Fruit fly (Drosophila melanogaster) whole organism, prepupa: ENCODE measurements around the gene Or83a.

ENCODE experiments used
- CG16779 ChIP-seq: fragments of 200-800 bp; sonication (Bioruptor generic); optimal IDR thresholded peaks from 3 replicates; lab custom pipeline; 2017; ENCODE audit warnings: missing biosample characterization, mild to moderate bottlenecking, missing genetic modification characterization
- CG31627 ChIP-seq: fragments of 200-800 bp; sonication (Bioruptor generic); optimal IDR thresholded peaks from 3 replicates; lab custom pipeline; 2016; ENCODE audit warnings: missing biosample characterization, missing genetic modification characterization
- CG9139 ChIP-seq: fragments of 200-800 bp; sonication (Bioruptor generic); optimal IDR thresholded peaks from 3 replicates; lab custom pipeline; 2017; ENCODE audit warnings: missing biosample characterization, mild to moderate bottlenecking, missing genetic modification characterization
- Hr38 ChIP-seq: sonication (Bioruptor generic); optimal IDR thresholded peaks from 2 replicates; lab custom pipeline; 2016; ENCODE audit warnings: missing biosample characterization, missing genetic modification characterization
- Hr39 ChIP-seq: fragments of 200-800 bp; sonication (Bioruptor generic); optimal IDR thresholded peaks from 2 replicates; lab custom pipeline; 2016; ENCODE audit warnings: missing biosample characterization, missing genetic modification characterization
- Lpt ChIP-seq: fragments of 200-800 bp; sonication (Bioruptor generic); optimal IDR thresholded peaks from 3 replicates; lab custom pipeline; 2016; ENCODE audit warnings: missing biosample characterization, missing genetic modification characterization

dm6 chr3R:5392033-5392432 lies 7.0 kb downstream of the Or83a start:
- no peak for TF ChIP-seq CG9139
- TF ChIP-seq Hr39 (GFP tag; lab: Kevin White, UChicago), result no peak
- TF ChIP-seq CG16779 (tag; lab: Kevin White, UChicago), result no peak
- no peak for TF ChIP-seq Lpt (GFP tag; lab: Kevin White, UChicago)
- TF ChIP-seq CG31627, result no peak
- TF ChIP-seq Hr38 (GFP tag; lab: Kevin White, UChicago), result no peak
